Worm (Caenorhabditis elegans) whole organism, young adult: ENCODE measurements around the gene srw-68.

ENCODE experiments used
- B0261.1 ChIP-seq: sonication (generic microtip); optimal IDR thresholded peaks from 2 replicates; lab custom pipeline; 2016; ENCODE audit warnings: mild to moderate bottlenecking, missing genetic modification characterization, moderate library complexity, missing compliant biosample characterization
- K11D2.4 ChIP-seq: fragments of 200-800 bp; sonication (Bioruptor generic); IDR thresholded peaks from 2 replicates; pipeline ENCODE4 v1.3.6; 2022; ENCODE audit warnings: missing genetic modification reagents, missing genetic modification characterization, missing compliant biosample characterization
- dpl-1 ChIP-seq: fragments of 150-350 bp; optimal IDR thresholded peaks from 2 replicates; lab custom pipeline; 2014; ENCODE audit warnings: missing biosample characterization, missing genetic modification reagents, missing genetic modification characterization
- egl-44 ChIP-seq: fragments of 200-800 bp; sonication (Bioruptor generic); IDR thresholded peaks from 2 replicates; pipeline ENCODE4 v1.3.6; 2022; ENCODE audit warnings: missing genetic modification reagents, missing genetic modification characterization, missing compliant biosample characterization
- pha-4 ChIP-seq: fragments of 150-350 bp; sonication (generic microtip); optimal IDR thresholded peaks from 2 replicates; lab custom pipeline; 2014; ENCODE audit warnings: missing biosample characterization, missing genetic modification reagents, missing genetic modification characterization
- unc-130 ChIP-seq: sonication (generic microtip); optimal IDR thresholded peaks from 2 replicates; lab custom pipeline; 2016; ENCODE audit warnings: missing genetic modification reagents, missing genetic modification characterization, missing compliant biosample characterization

ce11 chrV:7379384-7379783 is 47.1 kb downstream of the srw-68 start, which contains the start of gene srsx-24:
- TF ChIP-seq unc-130 (GFP tag; lab: Kevin White, UChicago) = no peak
- TF ChIP-seq K11D2.4 (GFP tag; lab: Robert Waterston, UW) = no peak
- TF ChIP-seq pha-4 = no peak
- TF ChIP-seq dpl-1 (GFP tag; lab: Kevin White, UChicago) = no peak
- no peak for TF ChIP-seq B0261.1 (tag; lab: Kevin White, UChicago)
- no peak for TF ChIP-seq egl-44 (GFP tag; lab: Robert Waterston, UW)
